Worm (Caenorhabditis elegans) whole organism, L3 larva: ENCODE data around the gene B0454.8.

Experiments used
- R02D3.7 ChIP-seq: fragments of 150-350 bp; optimal IDR thresholded peaks from 2 replicates; lab custom pipeline; 2014; ENCODE audit warnings: missing biosample characterization, missing genetic modification characterization
- ama-1 ChIP-seq: fragments of 150-350 bp; optimal IDR thresholded peaks from 2 replicates; lab custom pipeline; 2018
- ceh-28 ChIP-seq: fragments of 150-350 bp; optimal IDR thresholded peaks from 2 replicates; lab custom pipeline; 2014; ENCODE audit warnings: missing biosample characterization, missing genetic modification reagents, missing genetic modification characterization
- elt-1 ChIP-seq: fragments of 150-350 bp; optimal IDR thresholded peaks from 2 replicates; lab custom pipeline; 2014; ENCODE audit warnings: missing biosample characterization, missing genetic modification characterization
- elt-3 ChIP-seq, 3 experiments: fragments of 150-350 bp in 1 of 3; sonication (generic microtip) in 2 of 3; optimal IDR thresholded peaks; 2 replicates in 2 of 3; 4 replicates in 1 of 3; lab custom pipeline; 2014 to 2017; ENCODE audit warnings: missing biosample characterization in 3 of 3, missing genetic modification characterization in 3 of 3
- fkh-10 ChIP-seq: sonication (generic microtip); optimal IDR thresholded peaks from 2 replicates; lab custom pipeline; 2017; ENCODE audit warnings: missing biosample characterization, missing genetic modification reagents, missing genetic modification characterization
- lin-15B ChIP-seq: fragments of 150-350 bp; optimal IDR thresholded peaks from 2 replicates; lab custom pipeline; 2014; ENCODE audit warnings: missing biosample characterization, missing genetic modification characterization
- mml-1 ChIP-seq: fragments of 150-350 bp; sonication (generic microtip); optimal IDR thresholded peaks from 3 replicates; lab custom pipeline; 2014; ENCODE audit warnings: missing biosample characterization, missing genetic modification characterization
- nhr-11 ChIP-seq: fragments of 150-350 bp; optimal IDR thresholded peaks from 2 replicates; lab custom pipeline; 2014; ENCODE audit warnings: missing biosample characterization, missing genetic modification characterization
- nhr-28 ChIP-seq: fragments of 150-350 bp; optimal IDR thresholded peaks from 2 replicates; lab custom pipeline; 2014; ENCODE audit warnings: missing biosample characterization, missing genetic modification characterization
- nhr-77 ChIP-seq: fragments of 150-350 bp; optimal IDR thresholded peaks from 2 replicates; lab custom pipeline; 2014; ENCODE audit warnings: missing biosample characterization, missing genetic modification characterization
- sea-2 ChIP-seq: fragments of 150-350 bp; sonication (generic microtip); optimal IDR thresholded peaks from 4 replicates; lab custom pipeline; 2014; ENCODE audit warnings: missing biosample characterization, missing genetic modification reagents, missing genetic modification characterization
- skn-1 ChIP-seq: fragments of 150-350 bp; optimal IDR thresholded peaks from 2 replicates; lab custom pipeline; 2014; ENCODE audit warnings: missing biosample characterization, missing genetic modification characterization

ce11 chrII:3045875-3046274, 2.6 kb upstream of the B0454.8 start, which contains the start of gene sri-30:
- no peak for TF ChIP-seq nhr-77 (tag; lab: Kevin White, UChicago)
- no peak for TF ChIP-seq mml-1 (tag; lab: Kevin White, UChicago)
- no peak for TF ChIP-seq nhr-11 (tag; lab: Kevin White, UChicago)
- TF ChIP-seq elt-3 (tag; optimal IDR thresholded peaks at IDR 0.05; lab: Kevin White, UChicago), result no peak
- TF ChIP-seq ama-1 (lab: Kevin White, UChicago), result no peak
- TF ChIP-seq lin-15B (tag; lab: Kevin White, UChicago), result no peak
- no peak for TF ChIP-seq sea-2 (GFP tag; lab: Kevin White, UChicago)
- no peak for TF ChIP-seq fkh-10 (GFP tag; lab: Kevin White, UChicago)
- no peak for TF ChIP-seq R02D3.7 (tag; lab: Kevin White, UChicago)
- TF ChIP-seq skn-1 (tag; lab: Kevin White, UChicago), result no peak
- TF ChIP-seq elt-1, result no peak
- TF ChIP-seq ceh-28 (tag; lab: Kevin White, UChicago), result no peak
- no peak for TF ChIP-seq nhr-28 (tag; lab: Kevin White, UChicago)
